Fruit fly (Drosophila melanogaster): ENCODE results near the gene CG31635.

The CG31635 gene

dm6 chr2L:6648163-6648628, 718 bp downstream of the CG31635 start (continued):
- peak; percentile 85 for TF ChIP-seq schlank (tag; optimal IDR thresholded peaks at IDR 0.05)
- peak; percentile 97 for TF ChIP-seq CG10543 (GFP tag; optimal IDR thresholded peaks at IDR 0.05)
- no peak for TF ChIP-seq hkb (optimal IDR thresholded peaks at IDR 0.05)
- peak; percentile 95 for TF ChIP-seq hkb (GFP tag; IDR thresholded peaks at IDR 0.05)
- TF ChIP-seq Hr39 (optimal IDR thresholded peaks at IDR 0.05): no peak
- TF ChIP-seq CG17802 (tag; optimal IDR thresholded peaks at IDR 0.05): peak; percentile 91
- no peak for TF ChIP-seq Doc3 (GFP tag; IDR thresholded peaks at IDR 0.05; ENCODE audit: partially characterized antibody)
- peak; percentile 83 for TF ChIP-seq sqz (GFP tag; optimal IDR thresholded peaks at IDR 0.05)
- TF ChIP-seq CG3726 (GFP tag; IDR thresholded peaks at IDR 0.05): peak; percentile 90
- TF ChIP-seq ac (GFP tag; optimal IDR thresholded peaks at IDR 0.05): peak; percentile 78
- peak; percentile 94 for TF ChIP-seq Camta (GFP tag; optimal IDR thresholded peaks at IDR 0.05)
- peak; percentile 90 for TF ChIP-seq tap (tag; optimal IDR thresholded peaks at IDR 0.05)
- peak; percentile 97 for TF ChIP-seq Hmr (GFP tag; optimal IDR thresholded peaks at IDR 0.05)
- no peak for TF ChIP-seq CG1832 (GFP tag; optimal IDR thresholded peaks at IDR 0.05)
- peak; percentile 87 for TF ChIP-seq Atf-2 (GFP tag; optimal IDR thresholded peaks at IDR 0.05)
- TF ChIP-seq CG13123 (GFP tag; optimal IDR thresholded peaks at IDR 0.05): peak; percentile 83
- peak; percentile 57 for TF ChIP-seq CG14965 (GFP tag; optimal IDR thresholded peaks at IDR 0.05; ENCODE audit: borderline replicate concordance)

- TF ChIP-seq CHES-1-like (GFP tag; optimal IDR thresholded peaks at IDR 0.05) (peak; percentile 99), chinmo (GFP tag; IDR thresholded peaks at IDR 0.05; ENCODE audit: partially characterized antibody) (peak; percentile 96), Nf-YC (tag; optimal IDR thresholded peaks at IDR 0.05) (peak; percentile 91), gfzf (GFP tag; optimal IDR thresholded peaks at IDR 0.05) (peak; percentile 23), CG17186 (GFP tag; optimal IDR thresholded peaks at IDR 0.05) (peak; percentile 93), Atf6 (GFP tag; IDR thresholded peaks at IDR 0.05) (peak; percentile 98), org-1 (GFP tag; optimal IDR thresholded peaks at IDR 0.05) (peak; percentile 98), gsb (GFP tag; IDR thresholded peaks at IDR 0.05) (peak; percentile 94), Chrac-16 (GFP tag; optimal IDR thresholded peaks at IDR 0.05) (peak; percentile 98), abd-A (tag; optimal IDR thresholded peaks at IDR 0.05) (peak; percentile 92), CG30403 (GFP tag; optimal IDR thresholded peaks at IDR 0.05) (peak; percentile 99), Hmr (GFP tag; optimal IDR thresholded peaks at IDR 0.05) (peak; percentile 98), Lpt (GFP tag; optimal IDR thresholded peaks at IDR 0.05) (no peak), Mrtf (GFP tag; IDR thresholded peaks at IDR 0.05) (peak; percentile 94), Doc3 (GFP tag; IDR thresholded peaks at IDR 0.05; ENCODE audit: partially characterized antibody) (no peak), CG11695 (GFP tag; IDR thresholded peaks at IDR 0.05) (peak; percentile 98), pan (optimal IDR thresholded peaks at IDR 0.05) (no peak), pan (GFP tag; optimal IDR thresholded peaks at IDR 0.05 in 1 of 2, IDR thresholded peaks at IDR 0.05 in 1 of 2) (peak in 1 of 2 experiments; percentile 98), CG3726 (GFP tag; IDR thresholded peaks at IDR 0.05) (peak; percentile 96), CG13296 (GFP tag; optimal IDR thresholded peaks at IDR 0.05) (peak; percentile 98), CG11696 (GFP tag; IDR thresholded peaks at IDR 0.05) (peak; percentile 93), CG10959 (GFP tag; IDR thresholded peaks at IDR 0.05) (peak; percentile 96), CG10543 (GFP tag; optimal IDR thresholded peaks at IDR 0.05) (peak; percentile 97), Hr51 (GFP tag; optimal IDR thresholded peaks at IDR 0.05) (peak; percentile 98 to 99), CG2712 (tag; optimal IDR thresholded peaks at IDR 0.05) (peak; percentile 99), wdn (GFP tag; IDR thresholded peaks at IDR 0.05) (peak; percentile 94), CG7786 (GFP tag; optimal IDR thresholded peaks at IDR 0.05) (peak; percentile 98), CG12299 (tag; optimal IDR thresholded peaks at IDR 0.05) (peak; percentile 97), tup (GFP tag; optimal IDR thresholded peaks at IDR 0.05) (peak; percentile 97), pum (GFP tag; optimal IDR thresholded peaks at IDR 0.05) (peak; percentile 98), pfk (GFP tag; optimal IDR thresholded peaks at IDR 0.05) (peak; percentile 52), CG9727 (GFP tag; optimal IDR thresholded peaks at IDR 0.05) (peak; percentile 98), CG7372 (GFP tag; IDR thresholded peaks at IDR 0.05) (peak; percentile 96), CG12942 (GFP tag; optimal IDR thresholded peaks at IDR 0.05) (peak; percentile 98), sqz (GFP tag; optimal IDR thresholded peaks at IDR 0.05) (peak; percentile 99), CG7928 (GFP tag; optimal IDR thresholded peaks at IDR 0.05) (peak; percentile 76), CG12071 (GFP tag; optimal IDR thresholded peaks at IDR 0.05) (peak; percentile 98)
These were observed 1.7 kb downstream of the CG31635 start for dm6 chr2L:6647103-6647711.

All from whole organism, embryonic.